Fruit fly (Drosophila melanogaster): ENCODE results near the gene NimC4.

NimC4 gene

dm6 chr2L:14047170-14047632 lies at the start of gene NimC4 (continued):
- TF ChIP-seq Gug (GFP tag; IDR thresholded peaks at IDR 0.05) (peak; percentile 78), Sox15 (GFP tag; optimal IDR thresholded peaks at IDR 0.05) (no peak), cyc (GFP tag; optimal IDR thresholded peaks at IDR 0.05) (no peak), vri (GFP tag; optimal IDR thresholded peaks at IDR 0.05) (no peak), net (GFP tag; optimal IDR thresholded peaks at IDR 0.05) (peak; percentile 58), Hr4 (GFP tag; optimal IDR thresholded peaks at IDR 0.05) (peak; percentile 71), CG10669 (GFP tag; optimal IDR thresholded peaks at IDR 0.05) (peak; percentile 50), achi (GFP tag; optimal IDR thresholded peaks at IDR 0.05) (peak; percentile 37)

- TF ChIP-seq lz (GFP tag; optimal IDR thresholded peaks at IDR 0.05), result peak; percentile 57
- TF ChIP-seq CG6276 (GFP tag; optimal IDR thresholded peaks at IDR 0.05), result no peak
- TF ChIP-seq CG8119 (GFP tag; IDR thresholded peaks at IDR 0.05), result peak; percentile 52; the same call in 1 of the 3 replicates
- peak; percentile 38 for TF ChIP-seq pdm3 (GFP tag; optimal IDR thresholded peaks at IDR 0.05)
- peak; percentile 19 for TF ChIP-seq CG3919 (GFP tag; optimal IDR thresholded peaks at IDR 0.05)
- no peak for TF ChIP-seq CG6854 (GFP tag; optimal IDR thresholded peaks at IDR 0.05)
- peak; percentile 8 for TF ChIP-seq OdsH (GFP tag; optimal IDR thresholded peaks at IDR 0.05)
- peak; percentile 65 for TF ChIP-seq Sox102F (GFP tag; optimal IDR thresholded peaks at IDR 0.05)
- TF ChIP-seq fd59A (GFP tag; optimal IDR thresholded peaks at IDR 0.05), result no peak
- no peak for TF ChIP-seq CG6808 (GFP tag; optimal IDR thresholded peaks at IDR 0.05)
- no peak for TF ChIP-seq esn (GFP tag; optimal IDR thresholded peaks at IDR 0.05)
- peak; percentile 33 for TF ChIP-seq Blimp-1 (GFP tag; optimal IDR thresholded peaks at IDR 0.05)
- peak; percentile 86 for TF ChIP-seq svp (GFP tag)
- TF ChIP-seq CG31627 (GFP tag; optimal IDR thresholded peaks at IDR 0.05), result peak; percentile 36
- peak; percentile 37; the same call in 1 of the 2 replicates for TF ChIP-seq Gug (GFP tag; IDR thresholded peaks at IDR 0.05)
- TF ChIP-seq Met (GFP tag; optimal IDR thresholded peaks at IDR 0.05), result no peak
- no peak for TF ChIP-seq Eip75B (GFP tag; optimal IDR thresholded peaks at IDR 0.05)
- no peak for TF ChIP-seq Hr4 (GFP tag; optimal IDR thresholded peaks at IDR 0.05)
- no peak for TF ChIP-seq CG11762 (GFP tag; optimal IDR thresholded peaks at IDR 0.05; ENCODE audit: insufficient read depth)
- no peak for TF ChIP-seq CG7368 (GFP tag; optimal IDR thresholded peaks at IDR 0.05)
- TF ChIP-seq CG10631 (GFP tag; optimal IDR thresholded peaks at IDR 0.05), result peak; percentile 3
- TF ChIP-seq CG1621 (tag; optimal IDR thresholded peaks at IDR 0.05), result no peak
- TF ChIP-seq CG6163 (GFP tag; IDR thresholded peaks at IDR 0.05), result peak; percentile 37; the same call in 1 of the 3 replicates
- TF ChIP-seq CG15336 (GFP tag; IDR thresholded peaks at IDR 0.05), result peak; percentile 70; the same call in 1 of the 2 replicates
- TF ChIP-seq CG8319 (GFP tag; optimal IDR thresholded peaks at IDR 0.05), result no peak
- peak; percentile 70 for TF ChIP-seq eg (GFP tag; IDR thresholded peaks at IDR 0.05)
- no peak for TF ChIP-seq fkh (GFP tag; optimal IDR thresholded peaks at IDR 0.05)
- no peak for TF ChIP-seq spab (GFP tag; optimal IDR thresholded peaks at IDR 0.05)
- peak; percentile 56 for TF ChIP-seq Smox (GFP tag; optimal IDR thresholded peaks at IDR 0.05)
- TF ChIP-seq net (GFP tag; optimal IDR thresholded peaks at IDR 0.05), result no peak
- TF ChIP-seq Ets21C (GFP tag; optimal IDR thresholded peaks at IDR 0.05), result no peak
- peak; percentile 40 for TF ChIP-seq Sox14 (GFP tag; optimal IDR thresholded peaks at IDR 0.05)
- peak; percentile 84 for TF ChIP-seq Eip78C (GFP tag)
- TF ChIP-seq Hr38 (GFP tag; optimal IDR thresholded peaks at IDR 0.05), result no peak
- no peak for TF ChIP-seq CG11902 (GFP tag; optimal IDR thresholded peaks at IDR 0.05)
- peak; percentile 39 for TF ChIP-seq CG32006 (GFP tag; optimal IDR thresholded peaks at IDR 0.05)
- TF ChIP-seq topi (GFP tag; optimal IDR thresholded peaks at IDR 0.05), result peak; percentile 61
- TF ChIP-seq CG34406 (GFP tag; optimal IDR thresholded peaks at IDR 0.05), result peak; percentile 22
- peak; percentile 48; the same call in 1 of the 2 replicates for TF ChIP-seq CG11294 (GFP tag; IDR thresholded peaks at IDR 0.05)
- TF ChIP-seq achi (GFP tag; optimal IDR thresholded peaks at IDR 0.05), result peak; percentile 24
- no peak for TF ChIP-seq CG9139 (GFP tag; optimal IDR thresholded peaks at IDR 0.05)
- TF ChIP-seq cyc (GFP tag; optimal IDR thresholded peaks at IDR 0.05), result peak; percentile 44
- peak; percentile 27 for TF ChIP-seq acj6 (GFP tag; optimal IDR thresholded peaks at IDR 0.05)
Observed at dm6 chr2L:13998952-13999351, 48.4 kb upstream of the NimC4 start.
